Worm (Caenorhabditis elegans) whole organism, late embryonic: ENCODE results near the gene tyra-2.

Experiments
- C38D4.7 ChIP-seq: fragments of 200-800 bp; sonication (Bioruptor generic); optimal IDR thresholded peaks from 2 replicates; lab custom pipeline; 2018; ENCODE audit warnings: mild to moderate bottlenecking, missing genetic modification characterization, moderate library complexity, missing compliant biosample characterization
- F13H6.1 ChIP-seq: sonication (generic microtip); optimal IDR thresholded peaks from 2 replicates; lab custom pipeline; 2016; ENCODE audit warnings: missing genetic modification characterization, missing compliant biosample characterization
- K02D7.2 ChIP-seq: sonication (generic microtip); optimal IDR thresholded peaks from 2 replicates; lab custom pipeline; 2017; ENCODE audit warnings: mild to moderate bottlenecking, missing genetic modification characterization, missing compliant biosample characterization
- Y22D7AL.16 ChIP-seq: sonication (generic microtip); optimal IDR thresholded peaks from 2 replicates; lab custom pipeline; 2016; ENCODE audit warnings: missing genetic modification characterization, missing compliant biosample characterization
- ahr-1 ChIP-seq: sonication (generic microtip); optimal IDR thresholded peaks from 2 replicates; lab custom pipeline; 2016; ENCODE audit warnings: missing genetic modification characterization, missing compliant biosample characterization
- ama-1 ChIP-seq: fragments of 150-350 bp; optimal IDR thresholded peaks from 2 replicates; lab custom pipeline; 2014
- ceh-14 ChIP-seq: sonication (generic microtip); optimal IDR thresholded peaks from 2 replicates; lab custom pipeline; 2016; ENCODE audit warnings: missing genotype, missing genetic modification characterization, missing compliant biosample characterization
- ceh-18 ChIP-seq: sonication (generic microtip); optimal IDR thresholded peaks from 2 replicates; lab custom pipeline; 2016; ENCODE audit warnings: missing genetic modification characterization, missing compliant biosample characterization
- ceh-19 ChIP-seq: fragments of 200-800 bp; sonication (Bioruptor generic); optimal IDR thresholded peaks from 2 replicates; lab custom pipeline; 2018; ENCODE audit warnings: mild to moderate bottlenecking, missing genetic modification characterization, missing compliant biosample characterization
- ceh-2 ChIP-seq: sonication (generic microtip); optimal IDR thresholded peaks from 2 replicates; lab custom pipeline; 2016; ENCODE audit warnings: missing genotype, missing genetic modification characterization, missing compliant biosample characterization
- ceh-22 ChIP-seq: sonication (generic microtip); optimal IDR thresholded peaks from 2 replicates; lab custom pipeline; 2017; ENCODE audit warnings: missing biosample characterization, missing genetic modification characterization
- ceh-31 ChIP-seq: sonication (generic microtip); optimal IDR thresholded peaks from 2 replicates; lab custom pipeline; 2016; ENCODE audit warnings: missing genetic modification characterization, missing compliant biosample characterization
- ceh-34 ChIP-seq: sonication (generic microtip); optimal IDR thresholded peaks from 2 replicates; lab custom pipeline; 2016; ENCODE audit warnings: mild to moderate bottlenecking, missing genetic modification characterization, missing compliant biosample characterization
- ceh-48 ChIP-seq: sonication (generic microtip); optimal IDR thresholded peaks from 2 replicates; lab custom pipeline; 2016; ENCODE audit warnings: missing genetic modification characterization, inconsistent platforms, missing compliant biosample characterization
- ceh-6 ChIP-seq: fragments of 200-800 bp; sonication (Bioruptor generic); optimal IDR thresholded peaks from 2 replicates; lab custom pipeline; 2018; ENCODE audit warnings: mild to moderate bottlenecking, missing genetic modification characterization, missing compliant biosample characterization
- ceh-9 ChIP-seq: sonication (generic microtip); optimal IDR thresholded peaks from 2 replicates; lab custom pipeline; 2016; ENCODE audit warnings: mild to moderate bottlenecking, missing genetic modification characterization, inconsistent platforms, missing compliant biosample characterization
- dmd-4 ChIP-seq: sonication (generic microtip); optimal IDR thresholded peaks from 2 replicates; lab custom pipeline; 2016; ENCODE audit warnings: borderline replicate concordance, missing genetic modification characterization, missing compliant biosample characterization
- dve-1 ChIP-seq: sonication (generic microtip); optimal IDR thresholded peaks from 2 replicates; lab custom pipeline; 2017; ENCODE audit warnings: antibody characterized with exemption, mild to moderate bottlenecking, missing genetic modification characterization, missing compliant biosample characterization
- elt-2 ChIP-seq: sonication (generic microtip); optimal IDR thresholded peaks from 2 replicates; lab custom pipeline; 2016; ENCODE audit warnings: missing genetic modification reagents, missing genetic modification characterization, missing compliant biosample characterization
- ets-4 ChIP-seq: sonication (generic microtip); optimal IDR thresholded peaks from 2 replicates; lab custom pipeline; 2016; ENCODE audit warnings: missing genetic modification characterization, missing compliant biosample characterization
- fax-1 ChIP-seq: sonication (generic microtip); optimal IDR thresholded peaks from 2 replicates; lab custom pipeline; 2016; ENCODE audit warnings: missing genotype, missing genetic modification characterization, missing compliant biosample characterization
- fkh-10 ChIP-seq: fragments of 150-350 bp; optimal IDR thresholded peaks from 2 replicates; lab custom pipeline; 2014; ENCODE audit warnings: missing biosample characterization, missing genetic modification reagents, missing genetic modification characterization
- gmeb-2 ChIP-seq: sonication (generic microtip); optimal IDR thresholded peaks from 2 replicates; lab custom pipeline; 2016; ENCODE audit warnings: missing genetic modification characterization, inconsistent platforms, missing compliant biosample characterization
- hlh-13 ChIP-seq: fragments of 200-800 bp; sonication (Bioruptor generic); optimal IDR thresholded peaks from 2 replicates; lab custom pipeline; 2018; ENCODE audit warnings: mild to moderate bottlenecking, missing genetic modification characterization, missing compliant biosample characterization
- hlh-30 ChIP-seq: sonication (generic microtip); optimal IDR thresholded peaks from 2 replicates; lab custom pipeline; 2017; ENCODE audit warnings: antibody characterized with exemption, missing genetic modification characterization, missing compliant biosample characterization; ENCODE audit not compliant: insufficient read depth
- hlh-6 ChIP-seq: sonication (generic microtip); optimal IDR thresholded peaks from 2 replicates; lab custom pipeline; 2016; ENCODE audit warnings: missing genotype, missing genetic modification characterization, missing compliant biosample characterization
- lim-6 ChIP-seq: sonication (generic microtip); optimal IDR thresholded peaks from 2 replicates; lab custom pipeline; 2016; ENCODE audit warnings: missing genetic modification characterization, missing compliant biosample characterization
- lin-11 ChIP-seq: fragments of 200-800 bp; sonication (Bioruptor generic); optimal IDR thresholded peaks from 2 replicates; lab custom pipeline; 2018; ENCODE audit warnings: mild to moderate bottlenecking, missing genetic modification characterization, missing compliant biosample characterization
- madf-2 ChIP-seq: sonication (generic microtip); optimal IDR thresholded peaks from 2 replicates; lab custom pipeline; 2017; ENCODE audit warnings: missing genetic modification characterization, missing compliant biosample characterization
- mec-3 ChIP-seq: sonication (generic microtip); optimal IDR thresholded peaks from 2 replicates; lab custom pipeline; 2016; ENCODE audit warnings: borderline replicate concordance, missing genetic modification characterization, missing compliant biosample characterization
- nfya-1 ChIP-seq: sonication (generic microtip); optimal IDR thresholded peaks from 2 replicates; lab custom pipeline; 2017; ENCODE audit warnings: missing genetic modification characterization, mild to moderate bottlenecking, missing compliant biosample characterization, antibody characterized with exemption, moderate library complexity
- odd-2 ChIP-seq: sonication (generic microtip); optimal IDR thresholded peaks from 2 replicates; lab custom pipeline; 2017; ENCODE audit warnings: antibody characterized with exemption, mild to moderate bottlenecking, missing genetic modification characterization, missing compliant biosample characterization
- pag-3 ChIP-seq: sonication (generic microtip); optimal IDR thresholded peaks from 2 replicates; lab custom pipeline; 2016; ENCODE audit warnings: missing compliant biosample characterization, missing genetic modification characterization, borderline replicate concordance
- pat-9 ChIP-seq: fragments of 200-800 bp; sonication (Bioruptor generic); optimal IDR thresholded peaks from 2 replicates; lab custom pipeline; 2018; ENCODE audit warnings: mild to moderate bottlenecking, missing genetic modification characterization, moderate library complexity, missing compliant biosample characterization
- pax-1 ChIP-seq: fragments of 150-350 bp; optimal IDR thresholded peaks from 2 replicates; lab custom pipeline; 2014; ENCODE audit warnings: missing biosample characterization, missing genetic modification characterization
- pqm-1 ChIP-seq: sonication (generic microtip); optimal IDR thresholded peaks from 2 replicates; lab custom pipeline; 2016; ENCODE audit warnings: missing genetic modification characterization, missing compliant biosample characterization
- ref-2 ChIP-seq: sonication (generic microtip); optimal IDR thresholded peaks from 2 replicates; lab custom pipeline; 2016; ENCODE audit warnings: missing genetic modification characterization, missing compliant biosample characterization
- sdc-2 ChIP-seq: sonication (generic microtip); optimal IDR thresholded peaks from 2 replicates; lab custom pipeline; 2016; ENCODE audit warnings: missing genotype, missing genetic modification characterization, missing compliant biosample characterization
- sox-4 ChIP-seq: sonication (generic microtip); optimal IDR thresholded peaks from 2 replicates; lab custom pipeline; 2017; ENCODE audit warnings: mild to moderate bottlenecking, missing genetic modification characterization, inconsistent platforms, missing compliant biosample characterization
- tbx-2 ChIP-seq: sonication (generic microtip); optimal IDR thresholded peaks from 2 replicates; lab custom pipeline; 2016; ENCODE audit warnings: missing genetic modification characterization, missing compliant biosample characterization
- tbx-7 ChIP-seq: sonication (generic microtip); optimal IDR thresholded peaks from 2 replicates; lab custom pipeline; 2016; ENCODE audit warnings: missing genotype, missing genetic modification characterization, missing compliant biosample characterization
- ttx-3 ChIP-seq: sonication (generic microtip); optimal IDR thresholded peaks from 2 replicates; lab custom pipeline; 2016; ENCODE audit warnings: missing genetic modification reagents, missing genetic modification characterization, missing compliant biosample characterization
- unc-86 ChIP-seq: sonication (generic microtip); optimal IDR thresholded peaks from 2 replicates; lab custom pipeline; 2016; ENCODE audit warnings: missing genetic modification characterization, missing compliant biosample characterization
- zip-5 ChIP-seq: sonication (generic microtip); optimal IDR thresholded peaks from 2 replicates; lab custom pipeline; 2016; ENCODE audit warnings: missing genetic modification characterization, missing compliant biosample characterization
- ztf-16 ChIP-seq: sonication (generic microtip); optimal IDR thresholded peaks from 2 replicates; lab custom pipeline; 2017; ENCODE audit warnings: missing genetic modification characterization, missing compliant biosample characterization

Gene tyra-2

DNA sequence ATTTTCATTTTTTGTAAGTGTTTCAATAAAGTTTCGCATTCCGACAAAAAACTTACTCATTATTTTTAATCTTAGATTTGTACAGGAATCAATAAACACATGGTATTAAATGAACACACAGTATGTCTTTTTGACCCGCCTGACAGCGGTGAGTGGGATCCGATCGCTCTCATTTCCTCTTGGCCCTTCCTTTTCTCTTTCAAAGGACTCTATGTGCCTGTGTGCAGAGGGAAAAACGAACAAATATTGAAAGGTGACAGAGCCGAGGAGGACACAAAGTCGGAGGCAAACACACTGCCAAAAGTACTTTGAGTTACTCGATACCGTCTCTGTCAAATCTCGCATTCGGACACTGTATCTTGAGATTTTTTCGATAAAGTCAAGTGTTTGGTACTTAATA lies 8.9 kb downstream of the tyra-2 start, which contains the start of the genes F01E11.20 and tsp-16:
Gene F01E11.20 (minus strand): TSS at position 101 of the 400 bp plus-strand sequence.
Gene tsp-16 (minus strand): TSS at position 173 of the 400 bp plus-strand sequence.
- peak; percentile 17 for TF ChIP-seq ceh-34 (tag; lab: Kevin White, UChicago)
- no peak for TF ChIP-seq zip-5
- no peak for TF ChIP-seq unc-86
- no peak for TF ChIP-seq elt-2 (tag; lab: Kevin White, UChicago)

DNA sequence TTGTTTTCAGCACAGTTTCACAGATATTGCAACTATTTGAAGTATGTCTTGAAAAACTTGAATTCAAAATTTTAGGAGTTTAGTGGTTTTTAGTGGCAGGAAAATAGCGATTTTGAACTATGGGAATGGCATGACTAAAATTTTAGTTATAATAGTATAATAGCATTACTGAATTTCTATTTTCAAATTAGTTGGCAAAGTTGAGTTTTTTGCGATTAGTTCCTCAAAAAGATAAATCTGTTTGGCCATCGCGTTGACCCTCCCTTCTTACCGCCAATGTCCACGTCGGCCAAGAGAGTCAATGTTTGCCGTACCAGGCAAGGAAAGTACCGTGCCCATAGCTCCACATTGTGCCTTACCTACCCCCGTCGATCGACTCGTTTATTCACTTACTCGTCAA lies 13.9 kb downstream of the tyra-2 start, which contains the start of gene ugt-57:
Gene ugt-57 (plus strand): TSS at position 301 of the 400 bp plus-strand sequence.
- TF ChIP-seq ceh-22 (tag; lab: Kevin White, UChicago) (no peak), unc-86 (no peak)

DNA sequence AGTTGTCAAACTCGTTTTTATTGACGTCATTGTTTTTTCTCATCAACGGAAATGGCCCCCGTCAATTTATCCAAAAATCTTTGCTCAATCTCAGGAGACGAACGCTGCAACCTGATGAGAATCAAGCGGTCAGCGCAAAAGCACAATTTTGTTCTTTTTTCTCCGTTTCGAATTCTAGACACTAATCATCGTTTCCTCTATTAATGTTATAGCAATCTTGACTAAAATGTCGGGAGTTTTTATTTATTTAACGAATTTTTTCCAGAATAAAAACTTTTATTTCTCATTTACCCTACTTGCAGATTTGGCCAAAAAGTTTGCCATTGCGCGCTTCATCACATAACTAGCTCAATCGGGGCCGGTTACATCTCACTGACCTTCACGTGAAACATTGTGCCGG lies 16.0 kb downstream of the tyra-2 start, which contains the start of gene F01E11.18:
Gene F01E11.18 (plus strand): TSS at position 301 of the 400 bp plus-strand sequence.
- TF ChIP-seq nfya-1 (tag; lab: Kevin White, UChicago) (no peak), C38D4.7 (GFP tag; lab: Kevin White, UChicago) (no peak), sdc-2 (tag; lab: Kevin White, UChicago) (no peak), madf-2 (tag; lab: Kevin White, UChicago) (no peak), unc-86 (no peak), ceh-9 (no peak), hlh-6 (no peak), pat-9 (tag; lab: Kevin White, UChicago) (no peak), ref-2 (no peak), ceh-14 (tag; lab: Kevin White, UChicago) (no peak), ztf-16 (tag; lab: Kevin White, UChicago) (no peak), gmeb-2 (tag; lab: Kevin White, UChicago) (no peak), ceh-2 (tag; lab: Kevin White, UChicago) (no peak), mec-3 (tag; lab: Kevin White, UChicago) (no peak), ahr-1 (no peak), hlh-30 (tag; lab: Kevin White, UChicago) (no peak), lim-6 (tag; lab: Kevin White, UChicago) (no peak), fkh-10 (GFP tag; lab: Kevin White, UChicago) (no peak)

DNA sequence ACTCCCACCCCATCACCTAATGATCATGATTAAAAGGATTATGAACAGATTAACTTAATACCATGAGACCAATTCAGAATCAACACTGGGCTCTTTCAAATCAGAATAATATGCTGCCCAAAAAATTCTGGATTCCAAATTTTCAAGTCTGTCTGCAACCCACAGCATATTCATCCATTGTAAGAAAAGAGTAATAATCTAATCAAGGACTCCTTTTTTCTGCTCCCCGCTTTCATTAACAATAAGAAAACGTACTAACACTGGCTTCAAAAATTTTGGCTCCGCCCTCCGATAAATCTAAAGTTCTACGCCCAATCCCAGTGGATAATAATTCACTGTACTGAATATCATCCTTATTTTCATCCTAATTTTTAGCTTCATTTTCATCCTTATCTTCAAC lies 17.2 kb downstream of the tyra-2 start:
- no peak for TF ChIP-seq ceh-18 (tag; lab: Kevin White, UChicago)
- no peak for TF ChIP-seq ceh-34 (tag; lab: Kevin White, UChicago)
- no peak for TF ChIP-seq ets-4 (tag; lab: Kevin White, UChicago)
- TF ChIP-seq elt-2 (tag; lab: Kevin White, UChicago), result no peak
- TF ChIP-seq ttx-3, result no peak

DNA sequence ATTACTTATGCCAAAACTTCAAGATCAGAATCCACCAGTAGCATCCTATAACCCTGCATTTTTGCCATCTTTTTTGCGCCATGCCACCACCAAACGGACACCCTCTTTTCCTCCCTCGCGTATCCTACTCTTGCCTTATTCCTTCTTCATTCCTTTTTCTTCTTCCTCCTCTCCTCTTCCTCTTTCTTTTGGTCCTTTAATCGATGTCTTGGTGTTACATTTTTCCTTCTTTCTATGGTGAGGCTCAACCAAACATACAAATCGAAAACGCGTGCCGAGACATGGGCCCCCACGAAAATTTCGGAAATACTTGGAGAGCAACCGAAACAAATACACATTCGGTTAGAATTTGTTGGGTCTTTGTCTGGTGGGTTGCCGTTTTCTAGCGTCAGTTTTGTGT lies 34.1 kb downstream of the tyra-2 start:
- TF ChIP-seq sox-4 (tag; lab: Kevin White, UChicago) (no peak), K02D7.2 (tag; lab: Kevin White, UChicago) (no peak), fax-1 (tag; lab: Kevin White, UChicago) (no peak), tbx-7 (tag; lab: Kevin White, UChicago) (no peak), tbx-2 (peak; percentile 15), dve-1 (tag; lab: Kevin White, UChicago) (no peak), ceh-9 (no peak), C38D4.7 (GFP tag; lab: Kevin White, UChicago) (no peak), ceh-14 (tag; lab: Kevin White, UChicago) (no peak), pqm-1 (no peak), hlh-13 (GFP tag; lab: Kevin White, UChicago) (no peak), ceh-48 (peak; percentile 46), ceh-19 (peak; percentile 33), ref-2 (no peak), ceh-6 (GFP tag; lab: Kevin White, UChicago) (no peak), lin-11 (no peak), dmd-4 (no peak), Y22D7AL.16 (tag; lab: Kevin White, UChicago) (no peak), odd-2 (no peak), nfya-1 (tag; lab: Kevin White, UChicago) (peak; percentile 43), pax-1 (no peak), sdc-2 (tag; lab: Kevin White, UChicago) (no peak), F13H6.1 (tag; lab: Kevin White, UChicago) (no peak), ama-1 (no peak), ceh-31 (tag; lab: Kevin White, UChicago) (peak; percentile 28), pag-3 (no peak)
